In genomic region chrX:10910716-10911115, ce11 we compare ENCODE assay signal across 3 worm cellular contexts.
A peak's percentile ranks its signal among the peaks of the same experiment; 100 is the strongest.
TF ChIP-seq lines count a peak whose summit lies in the region.

Gene F47B10.8 (minus strand): TSS chrX:10910816.

TF ChIP-seq in whole organism, L1 larva, 84 proteins besides CTCF, POLR2A, EP300 and RAD21:
- TF ChIP-seq lin-15B (tag; optimal IDR thresholded peaks at IDR 0.05; lab: Kevin White, UChicago) = no peak
- TF ChIP-seq nhr-76 (tag; optimal IDR thresholded peaks at IDR 0.05; lab: Kevin White, UChicago) = no peak
- peak; percentile 34 for TF ChIP-seq rnt-1 (tag; optimal IDR thresholded peaks at IDR 0.05; lab: Kevin White, UChicago)
- no peak for TF ChIP-seq jun-1 (tag; optimal IDR thresholded peaks at IDR 0.05; lab: Kevin White, UChicago)
- no peak for TF ChIP-seq xbp-1 (tag; optimal IDR thresholded peaks at IDR 0.05; lab: Kevin White, UChicago)
- TF ChIP-seq fkh-8 (tag; optimal IDR thresholded peaks at IDR 0.05; lab: Kevin White, UChicago) = no peak
- no peak for TF ChIP-seq egl-27 (tag; optimal IDR thresholded peaks at IDR 0.05; lab: Kevin White, UChicago)
TF ChIP-seq in whole organism, L1 larva: peak in this region for 1.

TF ChIP-seq in whole organism, L2 larva, 48 proteins besides CTCF, POLR2A, EP300 and RAD21:
- peak; percentile 2 for TF ChIP-seq sma-9 (GFP tag; optimal IDR thresholded peaks at IDR 0.05; lab: Kevin White, UChicago)
- no peak for TF ChIP-seq sma-9 (tag; optimal IDR thresholded peaks at IDR 0.05; lab: Kevin White, UChicago)
- TF ChIP-seq Y55F3AM.14 (GFP tag; optimal IDR thresholded peaks at IDR 0.05; lab: Kevin White, UChicago) = no peak

TF ChIP-seq in whole organism, L4 larva, 104 proteins besides CTCF, POLR2A, EP300 and RAD21:
- peak in 1 of 2 experiments; percentile 4 for TF ChIP-seq daf-16 (GFP tag; optimal IDR thresholded peaks at IDR 0.05; lab: Kevin White, UChicago)
- no peak for TF ChIP-seq daf-16 (tag; optimal IDR thresholded peaks at IDR 0.05; lab: Kevin White, UChicago)
- no peak for TF ChIP-seq nhr-48 (tag; optimal IDR thresholded peaks at IDR 0.05; lab: Kevin White, UChicago)
- peak; percentile 8 for TF ChIP-seq aha-1 (tag; lab: Kevin White, UChicago)

Comparison
In these comparisons a context has a peak if more than half of its experiments do, and no peak if none do; other contexts are left out.
1. Of the 29 proteins assayed by ChIP-seq in both whole organism, L4 larva and whole organism, L1 larva: peak only in whole organism, L4 larva: aha-1; only in whole organism, L1 larva: none; in both: none; in neither: 28.